Fruit fly (Drosophila melanogaster) whole organism, embryonic: ENCODE data around the gene CG15717.

ENCODE experiments used
- Blimp-1 ChIP-seq: fragments of 200-800 bp; sonication (Bioruptor generic); optimal IDR thresholded peaks from 3 replicates; lab custom pipeline; 2018; ENCODE audit warnings: missing biosample characterization, missing genetic modification characterization, mild to moderate bottlenecking, moderate library complexity, missing genetic modification reagents
- BtbVII ChIP-seq: fragments of 200-800 bp; sonication (Bioruptor generic); optimal IDR thresholded peaks from 3 replicates; lab custom pipeline; 2017; ENCODE audit warnings: missing biosample characterization, mild to moderate bottlenecking, missing genetic modification characterization
- CG10267 ChIP-seq: fragments of 200-800 bp; sonication (Bioruptor generic); optimal IDR thresholded peaks from 2 replicates; lab custom pipeline; 2018; ENCODE audit warnings: missing biosample characterization, mild to moderate bottlenecking, missing genetic modification characterization, moderate library complexity
- CG10321 ChIP-seq: fragments of 200-800 bp; sonication (Bioruptor generic); IDR thresholded peaks from 2 replicates; pipeline ENCODE4 v1.3.6; 2022; ENCODE audit warnings: missing biosample characterization, missing genetic modification characterization
- CG17328 ChIP-seq: fragments of 200-800 bp; sonication (Bioruptor generic); IDR thresholded peaks from 2 replicates; pipeline ENCODE4 v1.3.6; 2022; ENCODE audit warnings: missing biosample characterization, missing genetic modification characterization
- CG17829 ChIP-seq: fragments of 200-800 bp; optimal IDR thresholded peaks from 2 replicates; lab custom pipeline; 2019; ENCODE audit warnings: missing biosample characterization, mild to moderate bottlenecking, missing genetic modification characterization, moderate library complexity
- CG2678 ChIP-seq: fragments of 200-800 bp; sonication (Bioruptor generic); optimal IDR thresholded peaks from 3 replicates; lab custom pipeline; 2019; ENCODE audit warnings: missing biosample characterization, mild to moderate bottlenecking, missing genetic modification characterization, moderate library complexity
- CG2875 ChIP-seq: fragments of 200-800 bp; sonication (Bioruptor generic); optimal IDR thresholded peaks from 2 replicates; lab custom pipeline; 2017; ENCODE audit warnings: missing biosample characterization, mild to moderate bottlenecking, missing genetic modification characterization, missing genetic modification reagents
- CG4282 ChIP-seq: fragments of 200-800 bp; sonication (Bioruptor generic); optimal IDR thresholded peaks from 2 replicates; lab custom pipeline; 2016; ENCODE audit warnings: missing biosample characterization, missing genetic modification characterization
- CG4404 ChIP-seq: fragments of 200-800 bp; sonication (Bioruptor generic); IDR thresholded peaks from 2 replicates; pipeline ENCODE4 v1.3.6; 2022; ENCODE audit warnings: missing biosample characterization, missing genetic modification characterization
- CG4730 ChIP-seq: fragments of 200-800 bp; sonication (Bioruptor generic); IDR thresholded peaks from 2 replicates; pipeline ENCODE4 v1.3.6; 2022; ENCODE audit warnings: missing biosample characterization, missing genetic modification characterization
- CG6813 ChIP-seq: fragments of 200-800 bp; sonication (Bioruptor generic); optimal IDR thresholded peaks from 2 replicates; lab custom pipeline; 2017; ENCODE audit warnings: missing biosample characterization, missing genetic modification characterization, mild to moderate bottlenecking, moderate library complexity, missing genetic modification reagents
- CG8359 ChIP-seq: fragments of 200-800 bp; sonication (Bioruptor generic); optimal IDR thresholded peaks from 2 replicates; lab custom pipeline; 2017; ENCODE audit warnings: missing biosample characterization, mild to moderate bottlenecking, missing genetic modification characterization, borderline replicate concordance
- CG9817 ChIP-seq: fragments of 200-800 bp; sonication (Bioruptor generic); optimal IDR thresholded peaks from 2 replicates; lab custom pipeline; 2018; ENCODE audit warnings: missing biosample characterization, mild to moderate bottlenecking, missing genetic modification characterization, moderate library complexity
- Chrac-16 ChIP-seq: fragments of 200-800 bp; sonication (Bioruptor generic); optimal IDR thresholded peaks from 3 replicates; lab custom pipeline; 2016; ENCODE audit warnings: missing biosample characterization, missing genetic modification characterization
- Drgx ChIP-seq: fragments of 200-800 bp; sonication (Bioruptor generic); IDR thresholded peaks from 2 replicates; pipeline ENCODE4 v1.3.6; 2022; ENCODE audit warnings: missing biosample characterization, missing genetic modification characterization
- Fer1 ChIP-seq: fragments of 200-800 bp; sonication (Bioruptor generic); optimal IDR thresholded peaks from 2 replicates; lab custom pipeline; 2017; ENCODE audit warnings: missing biosample characterization, mild to moderate bottlenecking, missing genetic modification characterization
- H2.0 ChIP-seq: fragments of 200-800 bp; sonication (Bioruptor generic); IDR thresholded peaks from 2 replicates; pipeline ENCODE4 v1.3.6; 2022; ENCODE audit warnings: missing biosample characterization, missing genetic modification characterization
- Hand ChIP-seq: fragments of 200-800 bp; sonication (Bioruptor generic); optimal IDR thresholded peaks from 2 replicates; lab custom pipeline; 2017; ENCODE audit warnings: mild to moderate bottlenecking, missing biosample characterization, missing genetic modification reagents, missing genetic modification characterization
- Hr39 ChIP-seq: fragments of >200 bp; optimal IDR thresholded peaks from 2 replicates; lab custom pipeline; 2017
- NFAT ChIP-seq: fragments of 200-800 bp; sonication (Bioruptor generic); IDR thresholded peaks from 2 replicates; pipeline ENCODE4 v1.3.6; 2022; ENCODE audit warnings: missing biosample characterization, missing genetic modification characterization
- Sry-δ ChIP-seq: fragments of 200-800 bp; sonication (Bioruptor generic); optimal IDR thresholded peaks from 2 replicates; lab custom pipeline; 2016; ENCODE audit warnings: missing biosample characterization, missing genetic modification characterization
- al ChIP-seq: fragments of 200-800 bp; sonication (Bioruptor generic); IDR thresholded peaks from 2 replicates; pipeline ENCODE4 v1.3.6; 2022; ENCODE audit warnings: missing biosample characterization, missing genetic modification characterization
- ase ChIP-seq: fragments of 200-800 bp; sonication (Bioruptor generic); IDR thresholded peaks from 3 replicates; pipeline ENCODE4 v1.3.6; 2022; ENCODE audit warnings: missing biosample characterization, missing genetic modification characterization
- br ChIP-seq: fragments of >200 bp; optimal IDR thresholded peaks from 2 replicates; lab custom pipeline; 2017
- cato ChIP-seq: fragments of 200-800 bp; sonication (Bioruptor generic); optimal IDR thresholded peaks from 2 replicates; lab custom pipeline; 2016; ENCODE audit warnings: missing biosample characterization, missing genetic modification characterization, borderline replicate concordance
- ci ChIP-seq: fragments of 200-800 bp; sonication (Bioruptor generic); IDR thresholded peaks from 3 replicates; pipeline ENCODE4 v1.3.6; 2022; ENCODE audit warnings: missing biosample characterization, missing genetic modification characterization
- da ChIP-seq: fragments of 200-800 bp; sonication (Bioruptor generic); optimal IDR thresholded peaks from 2 replicates; lab custom pipeline; 2016; ENCODE audit warnings: missing biosample characterization, missing genetic modification characterization
- fd102C ChIP-seq: fragments of 200-800 bp; sonication (Bioruptor generic); optimal IDR thresholded peaks from 2 replicates; lab custom pipeline; 2018; ENCODE audit warnings: missing biosample characterization, mild to moderate bottlenecking, missing genetic modification characterization, moderate library complexity
- h ChIP-seq: fragments of >200 bp; optimal IDR thresholded peaks from 2 replicates; lab custom pipeline; 2017
- ham ChIP-seq: fragments of 200-800 bp; sonication (Bioruptor generic); IDR thresholded peaks from 2 replicates; pipeline ENCODE4 v1.3.6; 2022; ENCODE audit warnings: missing biosample characterization, missing genetic modification characterization
- hth ChIP-seq: fragments of >200 bp; optimal IDR thresholded peaks from 2 replicates; lab custom pipeline; 2017; ENCODE audit warnings: inconsistent platforms
- kay ChIP-seq: fragments of 200-800 bp; sonication (Bioruptor generic); optimal IDR thresholded peaks from 2 replicates; lab custom pipeline; 2016; ENCODE audit warnings: missing biosample characterization, missing genetic modification characterization
- lbe ChIP-seq: fragments of 200-800 bp; sonication (Bioruptor generic); optimal IDR thresholded peaks from 2 replicates; lab custom pipeline; 2016; ENCODE audit warnings: missing biosample characterization, mild to moderate bottlenecking, missing genetic modification characterization
- nom ChIP-seq: fragments of 200-800 bp; sonication (Bioruptor generic); optimal IDR thresholded peaks from 2 replicates; lab custom pipeline; 2017; ENCODE audit warnings: missing biosample characterization, missing genetic modification characterization, mild to moderate bottlenecking, moderate library complexity, missing genetic modification reagents
- peb ChIP-seq: fragments of 200-800 bp; sonication (Bioruptor generic); IDR thresholded peaks from 2 replicates; pipeline ENCODE4 v1.3.6; 2022; ENCODE audit warnings: missing biosample characterization, missing genetic modification characterization
- pros ChIP-seq: fragments of 200-800 bp; sonication (Bioruptor generic); optimal IDR thresholded peaks from 3 replicates; lab custom pipeline; 2019; ENCODE audit warnings: missing biosample characterization, mild to moderate bottlenecking, missing genetic modification characterization, moderate library complexity
- schlank ChIP-seq: fragments of 200-800 bp; sonication (Bioruptor generic); optimal IDR thresholded peaks from 2 replicates; lab custom pipeline; 2018; ENCODE audit warnings: missing biosample characterization, mild to moderate bottlenecking, missing genetic modification characterization
- tgo ChIP-seq: fragments of 200-800 bp; sonication (Bioruptor generic); IDR thresholded peaks from 3 replicates; pipeline ENCODE4 v1.3.6; 2022; ENCODE audit warnings: missing biosample characterization, missing genetic modification characterization
- tna ChIP-seq: fragments of 200-800 bp; sonication (Bioruptor generic); IDR thresholded peaks from 2 replicates; pipeline ENCODE4 v1.3.6; 2022; ENCODE audit warnings: missing biosample characterization, missing genetic modification characterization; ENCODE audit not compliant: partially characterized antibody
- vfl ChIP-seq: fragments of 200-800 bp; sonication (Bioruptor generic); optimal IDR thresholded peaks from 2 replicates; lab custom pipeline; 2016; ENCODE audit warnings: missing biosample characterization, missing genetic modification characterization
- yki ChIP-seq: fragments of >200 bp; optimal IDR thresholded peaks from 3 replicates; lab custom pipeline; 2018

Gene CG15717

DNA sequence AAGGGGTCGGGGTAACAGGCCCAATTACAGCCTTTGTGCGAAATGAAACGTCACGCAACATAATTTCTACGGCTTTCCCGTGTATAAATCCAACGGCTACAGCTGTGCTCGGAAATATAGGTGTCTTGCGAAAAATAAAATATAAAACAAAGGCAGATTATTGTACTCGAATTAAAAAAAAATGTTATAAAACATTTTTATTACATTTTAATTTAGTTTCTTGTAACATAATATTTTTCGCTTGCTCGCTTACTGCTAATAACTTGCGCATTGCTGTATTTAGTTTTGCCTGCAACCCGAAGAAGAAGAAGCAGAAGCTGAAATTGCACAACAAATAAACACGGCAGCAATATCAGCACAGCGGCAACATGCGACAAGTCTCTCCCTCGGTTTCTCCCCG lies 14.3 kb downstream of the CG15717 start (continued):
- peak; percentile 19 for TF ChIP-seq CG10267
- TF ChIP-seq Chrac-16 (GFP tag; lab: Kevin White, UChicago), result peak; percentile 20
- no peak for TF ChIP-seq schlank (tag; lab: Kevin White, UChicago)
- TF ChIP-seq yki, result no peak
- peak; percentile 54 for TF ChIP-seq CG4730 (GFP tag; lab: Robert Waterston, UW)
- TF ChIP-seq br (lab: Kevin White, UChicago), result no peak
- TF ChIP-seq h (lab: Kevin White, UChicago), result no peak
- TF ChIP-seq peb (GFP tag; lab: Robert Waterston, UW), result no peak
- TF ChIP-seq hth, result no peak
- TF ChIP-seq CG2678 (tag; lab: Kevin White, UChicago), result peak; percentile 55
- TF ChIP-seq CG4282 (GFP tag; lab: Kevin White, UChicago), result no peak
- TF ChIP-seq CG17829 (tag; lab: Kevin White, UChicago), result peak; percentile 20
- TF ChIP-seq CG8359 (GFP tag; lab: Kevin White, UChicago), result no peak
- TF ChIP-seq CG17328 (GFP tag; lab: Robert Waterston, UW), result peak; percentile 59
- no peak for TF ChIP-seq Sry-δ
- peak; percentile 58; the same call in 2 of the 3 replicates for TF ChIP-seq ci (GFP tag; lab: Robert Waterston, UW)
- no peak for TF ChIP-seq CG10321
- no peak for TF ChIP-seq kay (GFP tag; lab: Kevin White, UChicago)

DNA sequence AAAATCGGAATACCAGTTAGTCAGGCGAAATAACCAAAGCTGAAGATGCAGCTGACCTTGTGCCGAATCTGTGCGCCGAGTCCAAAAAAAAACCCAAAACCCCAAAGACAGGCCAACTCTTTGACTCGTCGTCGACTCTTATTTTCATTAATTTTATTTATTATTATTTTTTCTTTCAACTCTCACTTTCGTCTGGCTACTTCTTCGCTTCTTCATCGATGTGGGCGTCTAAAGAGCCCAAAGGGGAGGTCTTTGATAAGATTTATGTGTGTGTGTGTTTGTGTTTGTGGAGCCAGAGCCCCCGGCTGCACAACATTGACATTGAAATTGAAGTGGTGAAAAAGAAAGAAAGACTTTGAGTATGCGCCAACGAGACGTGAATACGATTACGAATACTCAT lies 17.1 kb downstream of the CG15717 start:
- TF ChIP-seq Blimp-1 (GFP tag; lab: Kevin White, UChicago), result peak; percentile 87
- TF ChIP-seq lbe (GFP tag; lab: Kevin White, UChicago), result no peak
- TF ChIP-seq CG9817 (tag; lab: Kevin White, UChicago), result no peak
- no peak for TF ChIP-seq CG17829 (tag; lab: Kevin White, UChicago)
- TF ChIP-seq Fer1 (GFP tag; lab: Kevin White, UChicago), result no peak
- TF ChIP-seq da, result no peak
- TF ChIP-seq CG6813, result no peak
- TF ChIP-seq ham (GFP tag; lab: Robert Waterston, UW), result no peak
- 0 out of 3 replicates have a peak, but pooled peaks have one; percentile 2 for TF ChIP-seq tgo (GFP tag; lab: Robert Waterston, UW)
- no peak for TF ChIP-seq NFAT (GFP tag; lab: Robert Waterston, UW)
- no peak for TF ChIP-seq vfl (GFP tag; lab: Kevin White, UChicago)
- TF ChIP-seq fd102C, result no peak
- no peak for TF ChIP-seq cato
- no peak for TF ChIP-seq Hr39
- no peak for TF ChIP-seq Hand
- no peak for TF ChIP-seq pros
- TF ChIP-seq BtbVII (GFP tag; lab: Kevin White, UChicago), result no peak

DNA sequence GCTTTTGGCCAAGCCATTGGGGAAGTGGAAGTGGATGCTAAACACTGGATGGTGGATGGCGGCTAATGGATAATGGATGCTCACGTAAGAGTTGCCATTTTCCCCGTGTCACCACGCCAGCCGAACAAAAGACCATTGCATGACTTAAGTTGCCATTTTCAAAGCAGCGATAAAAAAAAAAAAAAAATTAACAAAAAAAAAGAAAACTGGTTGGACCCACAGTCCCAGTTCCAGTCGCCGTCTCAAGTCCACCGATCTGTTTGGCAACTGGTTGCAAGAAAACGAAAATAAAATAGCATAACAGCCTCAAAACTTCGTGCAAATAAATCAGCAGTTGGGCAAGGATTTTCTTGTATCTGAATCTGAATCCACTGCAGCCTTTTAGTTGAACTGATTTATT lies 20.3 kb downstream of the CG15717 start:
- no peak for TF ChIP-seq ase (GFP tag; lab: Robert Waterston, UW)
- TF ChIP-seq CG2875, result no peak
- TF ChIP-seq CG4404 (GFP tag; lab: Robert Waterston, UW), result no peak
- no peak for TF ChIP-seq H2.0 (GFP tag; lab: Robert Waterston, UW)
- TF ChIP-seq nom (GFP tag; lab: Kevin White, UChicago), result peak; percentile 11
- no peak for TF ChIP-seq al (GFP tag; lab: Robert Waterston, UW)
- peak; percentile 24; the same call in 1 of the 2 replicates for TF ChIP-seq Drgx (GFP tag; lab: Robert Waterston, UW)
- no peak for TF ChIP-seq tna (GFP tag; lab: Robert Waterston, UW)
- TF ChIP-seq, all 482 proteins: peak for 2
